Worm (Caenorhabditis elegans) whole organism, late embryonic: ENCODE measurements around the gene gst-33.

Source experiments
- C08G9.2 ChIP-seq: sonication (generic microtip); optimal IDR thresholded peaks from 2 replicates; lab custom pipeline; 2016; ENCODE audit warnings: mild to moderate bottlenecking, missing genetic modification characterization, moderate library complexity, missing compliant biosample characterization
- C38D4.7 ChIP-seq: fragments of 200-800 bp; sonication (Bioruptor generic); optimal IDR thresholded peaks from 2 replicates; lab custom pipeline; 2018; ENCODE audit warnings: mild to moderate bottlenecking, missing genetic modification characterization, moderate library complexity, missing compliant biosample characterization
- Y22D7AL.16 ChIP-seq: sonication (generic microtip); optimal IDR thresholded peaks from 2 replicates; lab custom pipeline; 2016; ENCODE audit warnings: missing genetic modification characterization, missing compliant biosample characterization
- ahr-1 ChIP-seq: sonication (generic microtip); optimal IDR thresholded peaks from 2 replicates; lab custom pipeline; 2016; ENCODE audit warnings: missing genetic modification characterization, missing compliant biosample characterization
- ama-1 ChIP-seq: fragments of 150-350 bp; optimal IDR thresholded peaks from 2 replicates; lab custom pipeline; 2014
- ceh-18 ChIP-seq: sonication (generic microtip); optimal IDR thresholded peaks from 2 replicates; lab custom pipeline; 2016; ENCODE audit warnings: missing genetic modification characterization, missing compliant biosample characterization
- ceh-2 ChIP-seq: sonication (generic microtip); optimal IDR thresholded peaks from 2 replicates; lab custom pipeline; 2016; ENCODE audit warnings: missing genotype, missing genetic modification characterization, missing compliant biosample characterization
- ceh-22 ChIP-seq: sonication (generic microtip); optimal IDR thresholded peaks from 2 replicates; lab custom pipeline; 2017; ENCODE audit warnings: missing biosample characterization, missing genetic modification characterization
- ceh-45 ChIP-seq: fragments of 200-800 bp; sonication (Bioruptor generic); IDR thresholded peaks from 2 replicates; pipeline ENCODE4 v1.3.6; 2022; ENCODE audit warnings: missing genetic modification reagents, missing genetic modification characterization, missing compliant biosample characterization
- ceh-48 ChIP-seq: sonication (generic microtip); optimal IDR thresholded peaks from 2 replicates; lab custom pipeline; 2016; ENCODE audit warnings: missing genetic modification characterization, inconsistent platforms, missing compliant biosample characterization
- ceh-6 ChIP-seq: fragments of 200-800 bp; sonication (Bioruptor generic); optimal IDR thresholded peaks from 2 replicates; lab custom pipeline; 2018; ENCODE audit warnings: mild to moderate bottlenecking, missing genetic modification characterization, missing compliant biosample characterization
- ceh-9 ChIP-seq: sonication (generic microtip); optimal IDR thresholded peaks from 2 replicates; lab custom pipeline; 2016; ENCODE audit warnings: mild to moderate bottlenecking, missing genetic modification characterization, inconsistent platforms, missing compliant biosample characterization
- dmd-4 ChIP-seq: sonication (generic microtip); optimal IDR thresholded peaks from 2 replicates; lab custom pipeline; 2016; ENCODE audit warnings: borderline replicate concordance, missing genetic modification characterization, missing compliant biosample characterization
- dve-1 ChIP-seq: sonication (generic microtip); optimal IDR thresholded peaks from 2 replicates; lab custom pipeline; 2017; ENCODE audit warnings: antibody characterized with exemption, mild to moderate bottlenecking, missing genetic modification characterization, missing compliant biosample characterization
- elt-2 ChIP-seq: sonication (generic microtip); optimal IDR thresholded peaks from 2 replicates; lab custom pipeline; 2016; ENCODE audit warnings: missing genetic modification reagents, missing genetic modification characterization, missing compliant biosample characterization
- eyg-1 ChIP-seq: sonication (generic microtip); optimal IDR thresholded peaks from 2 replicates; lab custom pipeline; 2016; ENCODE audit warnings: missing genotype, missing genetic modification characterization, missing compliant biosample characterization
- fkh-10 ChIP-seq: fragments of 150-350 bp; optimal IDR thresholded peaks from 2 replicates; lab custom pipeline; 2014; ENCODE audit warnings: missing biosample characterization, missing genetic modification reagents, missing genetic modification characterization
- fkh-6 ChIP-seq: sonication (generic microtip); optimal IDR thresholded peaks from 2 replicates; lab custom pipeline; 2016; ENCODE audit warnings: missing genetic modification characterization, missing compliant biosample characterization
- hlh-13 ChIP-seq: fragments of 200-800 bp; sonication (Bioruptor generic); optimal IDR thresholded peaks from 2 replicates; lab custom pipeline; 2018; ENCODE audit warnings: mild to moderate bottlenecking, missing genetic modification characterization, missing compliant biosample characterization
- hlh-8 ChIP-seq: sonication (generic microtip); optimal IDR thresholded peaks from 2 replicates; lab custom pipeline; 2016; ENCODE audit warnings: missing genotype, missing genetic modification characterization, missing compliant biosample characterization
- lim-6 ChIP-seq: sonication (generic microtip); optimal IDR thresholded peaks from 2 replicates; lab custom pipeline; 2016; ENCODE audit warnings: missing genetic modification characterization, missing compliant biosample characterization
- lin-11 ChIP-seq: fragments of 200-800 bp; sonication (Bioruptor generic); optimal IDR thresholded peaks from 2 replicates; lab custom pipeline; 2018; ENCODE audit warnings: mild to moderate bottlenecking, missing genetic modification characterization, missing compliant biosample characterization
- madf-2 ChIP-seq: sonication (generic microtip); optimal IDR thresholded peaks from 2 replicates; lab custom pipeline; 2017; ENCODE audit warnings: missing genetic modification characterization, missing compliant biosample characterization
- mec-3 ChIP-seq: sonication (generic microtip); optimal IDR thresholded peaks from 2 replicates; lab custom pipeline; 2016; ENCODE audit warnings: borderline replicate concordance, missing genetic modification characterization, missing compliant biosample characterization
- nfya-1 ChIP-seq: sonication (generic microtip); optimal IDR thresholded peaks from 2 replicates; lab custom pipeline; 2017; ENCODE audit warnings: missing genetic modification characterization, mild to moderate bottlenecking, missing compliant biosample characterization, antibody characterized with exemption, moderate library complexity
- pat-9 ChIP-seq: fragments of 200-800 bp; sonication (Bioruptor generic); optimal IDR thresholded peaks from 2 replicates; lab custom pipeline; 2018; ENCODE audit warnings: mild to moderate bottlenecking, missing genetic modification characterization, moderate library complexity, missing compliant biosample characterization
- pha-2 ChIP-seq: sonication (generic microtip); optimal IDR thresholded peaks from 2 replicates; lab custom pipeline; 2017; ENCODE audit warnings: mild to moderate bottlenecking, missing genetic modification characterization, missing compliant biosample characterization
- pqm-1 ChIP-seq: sonication (generic microtip); optimal IDR thresholded peaks from 2 replicates; lab custom pipeline; 2016; ENCODE audit warnings: missing genetic modification characterization, missing compliant biosample characterization
- rnt-1 ChIP-seq: sonication (generic microtip); optimal IDR thresholded peaks from 2 replicates; lab custom pipeline; 2016; ENCODE audit warnings: missing genetic modification characterization, missing compliant biosample characterization
- sox-2 ChIP-seq: fragments of 200-800 bp; sonication (Bioruptor generic); IDR thresholded peaks from 2 replicates; pipeline ENCODE4 v1.3.6; 2022; ENCODE audit warnings: missing genetic modification reagents, missing genetic modification characterization, missing compliant biosample characterization
- sox-4 ChIP-seq: sonication (generic microtip); optimal IDR thresholded peaks from 2 replicates; lab custom pipeline; 2017; ENCODE audit warnings: mild to moderate bottlenecking, missing genetic modification characterization, inconsistent platforms, missing compliant biosample characterization
- syd-9 ChIP-seq: sonication (generic microtip); optimal IDR thresholded peaks from 2 replicates; lab custom pipeline; 2016; ENCODE audit warnings: mild to moderate bottlenecking, missing genetic modification characterization, moderate library complexity, missing compliant biosample characterization
- tbx-2 ChIP-seq: sonication (generic microtip); optimal IDR thresholded peaks from 2 replicates; lab custom pipeline; 2016; ENCODE audit warnings: missing genetic modification characterization, missing compliant biosample characterization
- tbx-7 ChIP-seq: sonication (generic microtip); optimal IDR thresholded peaks from 2 replicates; lab custom pipeline; 2016; ENCODE audit warnings: missing genotype, missing genetic modification characterization, missing compliant biosample characterization
- unc-3 ChIP-seq, 2 experiments: fragments of 200-800 bp in 1 of 2; sonication (Bioruptor generic) in 1 of 2; sonication (generic microtip) in 1 of 2; conservative IDR thresholded peaks in 1 of 2; optimal IDR thresholded peaks in 1 of 2; 2 replicates each; pipeline versions ENCODE4 v1.3.6 to Lab custom; 2016 to 2022; ENCODE audit warnings: missing compliant biosample characterization in 2 of 2, missing genetic modification characterization in 2 of 2, missing genetic modification reagents in 1 of 2
- unc-42 ChIP-seq: sonication (generic microtip); optimal IDR thresholded peaks from 2 replicates; lab custom pipeline; 2016; ENCODE audit warnings: missing genotype, missing genetic modification characterization, missing compliant biosample characterization
- unc-55 ChIP-seq: sonication (generic microtip); optimal IDR thresholded peaks from 2 replicates; lab custom pipeline; 2017; ENCODE audit warnings: missing biosample characterization, missing genetic modification reagents, missing genetic modification characterization
- unc-86 ChIP-seq: sonication (generic microtip); optimal IDR thresholded peaks from 2 replicates; lab custom pipeline; 2016; ENCODE audit warnings: missing genetic modification characterization, missing compliant biosample characterization
- ztf-16 ChIP-seq: sonication (generic microtip); optimal IDR thresholded peaks from 2 replicates; lab custom pipeline; 2017; ENCODE audit warnings: missing genetic modification characterization, missing compliant biosample characterization

Gene gst-33

ce11 chrV:3476228-3476627 lies 7.9 kb upstream of the gst-33 start:
- TF ChIP-seq fkh-6 (tag; lab: Kevin White, UChicago) (no peak), eyg-1 (tag; lab: Kevin White, UChicago) (no peak), syd-9 (tag; lab: Kevin White, UChicago) (no peak)

- no peak for TF ChIP-seq ceh-6 (GFP tag; lab: Kevin White, UChicago)
- no peak for TF ChIP-seq sox-4
- no peak for TF ChIP-seq madf-2 (tag; lab: Kevin White, UChicago)
- TF ChIP-seq unc-3 (GFP tag; conservative IDR thresholded peaks at IDR 0.05; lab: Robert Waterston, UW), result no peak
- no peak for TF ChIP-seq unc-3 (tag; optimal IDR thresholded peaks at IDR 0.05; lab: Kevin White, UChicago)
Observed at ce11 chrV:3475021-3475420, 6.7 kb upstream of the gst-33 start, which contains the start of gene oac-2. TSS of gene oac-2 (minus strand) at chrV:3475121.

ce11 chrV:3470782-3471181 lies 2.4 kb upstream of the gst-33 start, which contains the start of gene srbc-29:
TSS of gene srbc-29 (minus strand) at chrV:3470882.
- TF ChIP-seq nfya-1, result no peak
- TF ChIP-seq unc-42, result no peak
- TF ChIP-seq ceh-9 (tag; lab: Kevin White, UChicago), result no peak
- TF ChIP-seq lim-6, result no peak
- TF ChIP-seq C38D4.7 (GFP tag; lab: Kevin White, UChicago), result no peak
- TF ChIP-seq ztf-16 (tag; lab: Kevin White, UChicago), result no peak
- no peak for TF ChIP-seq pqm-1
- TF ChIP-seq hlh-13, result no peak
- TF ChIP-seq unc-86 (tag; lab: Kevin White, UChicago), result no peak
- no peak for TF ChIP-seq unc-55 (GFP tag; lab: Kevin White, UChicago)
- no peak for TF ChIP-seq ceh-6 (GFP tag; lab: Kevin White, UChicago)
- no peak for TF ChIP-seq dmd-4
- TF ChIP-seq ceh-45 (GFP tag; lab: Robert Waterston, UW), result no peak
- no peak for TF ChIP-seq syd-9 (tag; lab: Kevin White, UChicago)
- TF ChIP-seq fkh-10 (GFP tag; lab: Kevin White, UChicago), result no peak
- no peak for TF ChIP-seq C08G9.2 (tag; lab: Kevin White, UChicago)
- TF ChIP-seq pat-9 (tag; lab: Kevin White, UChicago), result no peak
- TF ChIP-seq ceh-22 (tag; lab: Kevin White, UChicago), result no peak
- TF ChIP-seq lin-11 (tag; lab: Kevin White, UChicago), result no peak
- TF ChIP-seq ceh-18 (tag; lab: Kevin White, UChicago), result no peak

- TF ChIP-seq dve-1 (tag; lab: Kevin White, UChicago), result no peak
- TF ChIP-seq Y22D7AL.16 (tag; lab: Kevin White, UChicago), result no peak
- TF ChIP-seq unc-42, result no peak
- no peak for TF ChIP-seq unc-3 (GFP tag; conservative IDR thresholded peaks at IDR 0.05; lab: Robert Waterston, UW)
- no peak for TF ChIP-seq unc-3 (tag; optimal IDR thresholded peaks at IDR 0.05; lab: Kevin White, UChicago)
- no peak for TF ChIP-seq lim-6
- TF ChIP-seq rnt-1 (tag; lab: Kevin White, UChicago), result no peak
- no peak for TF ChIP-seq ama-1
- TF ChIP-seq dmd-4, result no peak
- TF ChIP-seq hlh-8, result no peak
- TF ChIP-seq pha-2 (tag; lab: Kevin White, UChicago), result no peak
- no peak for TF ChIP-seq ahr-1 (tag; lab: Kevin White, UChicago)
- no peak for TF ChIP-seq ceh-48 (tag; lab: Kevin White, UChicago)
Observed at ce11 chrV:3464897-3465296, 3.5 kb downstream of the gst-33 start.

- TF ChIP-seq fkh-6 (tag; lab: Kevin White, UChicago) (no peak), mec-3 (tag; lab: Kevin White, UChicago) (no peak), syd-9 (tag; lab: Kevin White, UChicago) (no peak), tbx-7 (tag; lab: Kevin White, UChicago) (no peak), lim-6 (no peak), tbx-2 (no peak), Y22D7AL.16 (tag; lab: Kevin White, UChicago) (no peak), hlh-8 (no peak), ceh-18 (tag; lab: Kevin White, UChicago) (no peak), ceh-2 (tag; lab: Kevin White, UChicago) (no peak), ahr-1 (tag; lab: Kevin White, UChicago) (no peak), unc-3 (GFP tag; conservative IDR thresholded peaks at IDR 0.05; lab: Robert Waterston, UW) (no peak), unc-3 (tag; optimal IDR thresholded peaks at IDR 0.05; lab: Kevin White, UChicago) (no peak), pqm-1 (no peak), unc-42 (no peak), dmd-4 (no peak), sox-2 (GFP tag; lab: Robert Waterston, UW) (no peak), unc-55 (GFP tag; lab: Kevin White, UChicago) (no peak), elt-2 (tag; lab: Kevin White, UChicago) (no peak)
Observed at ce11 chrV:3463514-3463913, 4.8 kb downstream of the gst-33 start, which contains the start of gene slc-28.1. TSS of gene slc-28.1 (plus strand) at chrV:3463814.
